Worm (Caenorhabditis elegans): Measurements from ENCODE around the gene R05G9.3.

The R05G9.3 gene

DNA sequence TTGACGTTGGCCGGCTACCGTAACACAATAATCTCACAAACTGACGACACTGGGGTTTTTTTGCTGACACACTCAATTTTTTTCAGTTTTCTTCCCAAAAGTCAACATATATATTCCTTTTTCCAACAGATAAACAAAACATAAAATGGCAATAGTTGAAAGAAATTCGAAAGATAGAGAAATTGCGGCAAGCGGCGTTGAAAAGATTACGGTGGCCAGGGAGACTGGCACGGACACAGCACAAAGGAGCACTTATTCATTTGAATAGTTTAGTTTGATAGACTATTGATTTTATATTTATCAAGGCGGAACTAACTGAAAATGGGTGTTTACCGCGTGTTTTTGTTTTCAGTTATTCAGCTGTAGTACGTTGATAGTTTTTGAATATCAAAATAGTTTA lies 20.0 kb upstream of the R05G9.3 start, which contains the start of gene toe-2:
TSS of gene toe-2 (minus strand) at position 70 of the 400 bp plus-strand sequence.
- TF ChIP-seq cnd-1 (tag; optimal IDR thresholded peaks at IDR 0.05): no peak
- TF ChIP-seq nhr-2 (tag; optimal IDR thresholded peaks at IDR 0.05): no peak

DNA sequence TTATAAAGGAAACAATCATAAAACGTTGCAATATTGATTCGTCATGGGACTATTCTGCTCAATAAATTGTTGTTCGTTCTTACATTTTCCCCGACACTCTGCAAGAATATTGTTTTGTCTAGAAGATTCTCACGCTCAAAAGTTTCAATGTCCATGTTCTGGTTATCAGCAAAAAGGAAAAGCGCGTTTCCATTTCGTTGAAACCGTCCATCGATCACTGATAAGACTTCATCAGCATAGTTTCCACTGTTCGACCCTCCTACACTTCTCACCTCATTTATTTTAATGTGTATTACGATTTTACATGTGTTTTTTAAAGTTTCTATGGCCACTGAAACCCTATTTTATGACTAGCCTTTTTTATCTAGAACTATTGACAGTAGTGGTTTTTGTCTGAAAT lies 18.8 kb upstream of the R05G9.3 start:
- TF ChIP-seq nhr-12 (tag; optimal IDR thresholded peaks at IDR 0.05): no peak
- TF ChIP-seq mls-2 (tag; optimal IDR thresholded peaks at IDR 0.05): no peak
- TF ChIP-seq drap-1 (GFP tag; optimal IDR thresholded peaks at IDR 0.05): no peak
- TF ChIP-seq cnd-1 (tag; optimal IDR thresholded peaks at IDR 0.05): no peak
- no peak for TF ChIP-seq hlh-1 (tag; optimal IDR thresholded peaks at IDR 0.05)
- no peak for TF ChIP-seq nhr-237 (tag; optimal IDR thresholded peaks at IDR 0.05)
- TF ChIP-seq tbx-8 (GFP tag; optimal IDR thresholded peaks at IDR 0.05): no peak
- no peak for TF ChIP-seq mep-1 (tag; optimal IDR thresholded peaks at IDR 0.05)
- TF ChIP-seq blmp-1 (tag; optimal IDR thresholded peaks at IDR 0.05): no peak
- TF ChIP-seq pha-4 (tag; optimal IDR thresholded peaks at IDR 0.05): no peak
- TF ChIP-seq ceh-83 (GFP tag; optimal IDR thresholded peaks at IDR 0.05): no peak
- no peak for TF ChIP-seq M03D4.4 (tag; optimal IDR thresholded peaks at IDR 0.05)
- no peak for TF ChIP-seq lsy-2 (tag; optimal IDR thresholded peaks at IDR 0.05)
- TF ChIP-seq unc-39 (tag; optimal IDR thresholded peaks at IDR 0.05): no peak
- no peak for TF ChIP-seq unc-62 (GFP tag; optimal IDR thresholded peaks at IDR 0.05)
- TF ChIP-seq nhr-76 (tag; optimal IDR thresholded peaks at IDR 0.05): no peak
- no peak for TF ChIP-seq sptf-1 (tag; optimal IDR thresholded peaks at IDR 0.05)
- no peak for TF ChIP-seq ces-1 (GFP tag; optimal IDR thresholded peaks at IDR 0.05)
- TF ChIP-seq ham-2 (GFP tag; optimal IDR thresholded peaks at IDR 0.05): no peak

- no peak for TF ChIP-seq mab-5 (tag; optimal IDR thresholded peaks at IDR 0.05)
- peak; percentile 72 for TF ChIP-seq lsy-2 (tag; optimal IDR thresholded peaks at IDR 0.05)
These were observed 18.4 kb upstream of the R05G9.3 start for ce11 chrII:6519703-6520102.

DNA sequence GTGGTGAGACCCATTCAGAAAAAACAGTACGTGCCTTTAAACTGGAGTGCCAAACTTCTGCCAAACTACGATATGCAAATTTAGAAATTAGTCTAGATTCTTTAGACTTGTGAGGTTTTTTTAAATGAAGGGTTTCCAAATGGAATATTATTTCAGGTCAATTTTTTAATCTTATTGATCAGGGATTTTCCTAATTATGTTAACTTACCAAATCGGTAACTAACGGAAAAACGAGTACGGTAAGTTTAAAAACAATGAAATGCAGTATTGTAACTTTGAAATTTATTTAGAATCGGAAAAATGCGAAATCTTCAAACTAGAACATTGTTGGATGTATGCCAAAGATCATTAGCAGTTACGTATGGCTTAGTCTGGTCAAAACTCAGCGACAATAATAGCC lies 15.0 kb upstream of the R05G9.3 start, which contains the start of gene C56E6.7:
TSS of gene C56E6.7 (plus strand) at position 301 of the 400 bp plus-strand sequence.
- TF ChIP-seq mls-2 (tag; optimal IDR thresholded peaks at IDR 0.05) (no peak), drap-1 (GFP tag; optimal IDR thresholded peaks at IDR 0.05) (no peak), zip-8 (tag; optimal IDR thresholded peaks at IDR 0.05) (no peak), nhr-76 (tag; optimal IDR thresholded peaks at IDR 0.05) (no peak), ztf-11 (tag; optimal IDR thresholded peaks at IDR 0.05) (no peak), bed-3 (GFP tag; optimal IDR thresholded peaks at IDR 0.05) (no peak), M03D4.4 (tag; optimal IDR thresholded peaks at IDR 0.05) (no peak), snpc-4 (tag; optimal IDR thresholded peaks at IDR 0.05) (no peak), mab-5 (tag; optimal IDR thresholded peaks at IDR 0.05) (no peak), pha-4 (tag; optimal IDR thresholded peaks at IDR 0.05) (no peak), nhr-237 (tag; optimal IDR thresholded peaks at IDR 0.05) (no peak), ceh-39 (tag; optimal IDR thresholded peaks at IDR 0.05) (no peak), unc-120 (tag; optimal IDR thresholded peaks at IDR 0.05; ENCODE audit: poor library complexity, severe bottlenecking) (no peak), ces-1 (GFP tag; optimal IDR thresholded peaks at IDR 0.05) (no peak), unc-39 (tag; optimal IDR thresholded peaks at IDR 0.05) (no peak), lin-13 (tag; optimal IDR thresholded peaks at IDR 0.05) (no peak)

DNA sequence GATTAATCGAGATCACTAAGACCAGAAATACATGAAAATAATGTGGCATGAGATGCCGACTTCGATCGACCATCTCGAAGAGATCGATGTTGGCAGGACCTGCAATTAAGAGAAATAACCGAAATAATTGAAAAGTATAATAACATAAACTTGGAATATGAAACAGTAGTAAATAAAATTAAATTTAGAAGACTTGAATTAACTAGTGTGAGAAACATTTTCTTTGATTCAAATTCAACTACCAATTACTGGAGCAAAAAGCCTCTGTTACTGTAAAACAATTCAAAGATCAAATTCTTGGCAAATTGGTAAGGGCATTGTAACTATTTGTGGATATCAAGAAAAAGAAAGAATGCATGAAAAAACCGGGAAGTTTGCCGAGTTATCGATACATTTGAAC lies 12.6 kb upstream of the R05G9.3 start, which contains the start of gene R05G9R.1:
TSS of gene R05G9R.1 (minus strand) at position 101 of the 400 bp plus-strand sequence.
- TF ChIP-seq unc-120 (tag; optimal IDR thresholded peaks at IDR 0.05; ENCODE audit: poor library complexity, severe bottlenecking) (no peak), tbx-8 (GFP tag; optimal IDR thresholded peaks at IDR 0.05) (no peak), nhr-237 (tag; optimal IDR thresholded peaks at IDR 0.05) (no peak), lsy-2 (tag; optimal IDR thresholded peaks at IDR 0.05) (no peak), hlh-1 (tag; optimal IDR thresholded peaks at IDR 0.05) (no peak), snpc-4 (tag; optimal IDR thresholded peaks at IDR 0.05) (no peak), ceh-39 (tag; optimal IDR thresholded peaks at IDR 0.05) (no peak), sptf-1 (tag; optimal IDR thresholded peaks at IDR 0.05) (no peak), nhr-2 (tag; optimal IDR thresholded peaks at IDR 0.05) (no peak), ceh-43 (GFP tag; optimal IDR thresholded peaks at IDR 0.05) (no peak), mls-2 (tag; optimal IDR thresholded peaks at IDR 0.05) (no peak), blmp-1 (tag; optimal IDR thresholded peaks at IDR 0.05) (no peak), ham-2 (GFP tag; optimal IDR thresholded peaks at IDR 0.05) (no peak)

- TF ChIP-seq blmp-1 (tag; optimal IDR thresholded peaks at IDR 0.05) (no peak), lin-32 (GFP tag; optimal IDR thresholded peaks at IDR 0.05) (no peak), unc-39 (tag; optimal IDR thresholded peaks at IDR 0.05) (no peak), drap-1 (GFP tag; optimal IDR thresholded peaks at IDR 0.05) (no peak), nhr-12 (tag; optimal IDR thresholded peaks at IDR 0.05) (no peak), sptf-1 (tag; optimal IDR thresholded peaks at IDR 0.05) (no peak), pha-4 (tag; optimal IDR thresholded peaks at IDR 0.05) (no peak), ceh-83 (GFP tag; optimal IDR thresholded peaks at IDR 0.05) (no peak), elt-3 (tag; optimal IDR thresholded peaks at IDR 0.05) (no peak), unc-62 (GFP tag; optimal IDR thresholded peaks at IDR 0.05) (no peak), ceh-39 (tag; optimal IDR thresholded peaks at IDR 0.05) (no peak)
These were observed 12.0 kb upstream of the R05G9.3 start for ce11 chrII:6513357-6513756.
